Worm (Caenorhabditis elegans) whole organism, L4 larva: ENCODE results near the gene srxa-11.
A peak's percentile ranks its signal among the peaks of the same experiment; 100 is the strongest.

Experiments used
- F10B5.3 ChIP-seq: sonication (generic microtip); optimal IDR thresholded peaks from 2 replicates; lab custom pipeline; 2016; ENCODE audit warnings: mild to moderate bottlenecking, missing genetic modification characterization, missing compliant biosample characterization
- F37D6.2 ChIP-seq: sonication (generic microtip); optimal IDR thresholded peaks from 2 replicates; lab custom pipeline; 2016; ENCODE audit warnings: mild to moderate bottlenecking, missing genetic modification characterization, missing compliant biosample characterization
- F44E2.7 ChIP-seq: fragments of 200-800 bp; sonication (Bioruptor generic); IDR thresholded peaks from 2 replicates; pipeline ENCODE4 v2.1.2; 2022; ENCODE audit warnings: missing genetic modification characterization, missing compliant biosample characterization
- T20F7.1 ChIP-seq: fragments of 200-800 bp; sonication (Bioruptor generic); optimal IDR thresholded peaks from 2 replicates; lab custom pipeline; 2018; ENCODE audit warnings: mild to moderate bottlenecking, missing genetic modification characterization, missing compliant biosample characterization
- Y105C5A.15 ChIP-seq: fragments of 200-800 bp; sonication (Bioruptor generic); IDR thresholded peaks from 2 replicates; pipeline ENCODE4 v1.3.6; 2022; ENCODE audit warnings: missing genetic modification characterization, missing compliant biosample characterization
- Y5F2A.4 ChIP-seq: fragments of 200-800 bp; sonication (Bioruptor generic); optimal IDR thresholded peaks from 2 replicates; lab custom pipeline; 2018; ENCODE audit warnings: mild to moderate bottlenecking, missing genetic modification characterization, missing compliant biosample characterization
- aha-1 ChIP-seq: fragments of 150-350 bp; peaks from one replicate; lab custom pipeline; 2014; ENCODE audit warnings: missing biosample characterization, missing genetic modification characterization
- aly-2 ChIP-seq: sonication (generic microtip); optimal IDR thresholded peaks from 2 replicates; lab custom pipeline; 2018; ENCODE audit warnings: missing biosample characterization, missing genetic modification characterization
- arid-1 ChIP-seq: fragments of 200-800 bp; sonication (Bioruptor generic); conservative IDR thresholded peaks from 2 replicates; pipeline ENCODE4 v1.3.6; 2022; ENCODE audit warnings: missing genetic modification reagents, missing genetic modification characterization, missing compliant biosample characterization
- ceh-44 ChIP-seq: fragments of 200-800 bp; sonication (Bioruptor generic); IDR thresholded peaks from 2 replicates; pipeline ENCODE4 v1.3.6; 2022; ENCODE audit warnings: missing genetic modification reagents, missing genetic modification characterization, missing compliant biosample characterization
- ceh-62 ChIP-seq: sonication (generic microtip); optimal IDR thresholded peaks from 2 replicates; lab custom pipeline; 2017; ENCODE audit warnings: missing biosample characterization, missing genetic modification characterization
- ceh-82 ChIP-seq: sonication (generic microtip); optimal IDR thresholded peaks from 2 replicates; lab custom pipeline; 2017; ENCODE audit warnings: missing biosample characterization, missing genetic modification characterization
- cey-2 ChIP-seq: sonication (generic microtip); optimal IDR thresholded peaks from 3 replicates; lab custom pipeline; 2017; ENCODE audit warnings: missing genetic modification characterization, mild to moderate bottlenecking, missing compliant biosample characterization, antibody characterized with exemption, borderline replicate concordance; ENCODE audit not compliant: insufficient read depth
- ctbp-1 ChIP-seq: fragments of 200-800 bp; sonication (Bioruptor generic); IDR thresholded peaks from 2 replicates; pipeline ENCODE4 v1.3.6; 2022; ENCODE audit warnings: missing genetic modification reagents, missing genetic modification characterization, missing compliant biosample characterization
- daf-12 ChIP-seq: fragments of 150-350 bp; optimal IDR thresholded peaks from 2 replicates; lab custom pipeline; 2014; ENCODE audit warnings: missing biosample characterization, missing genetic modification reagents, missing genetic modification characterization
- daf-8 ChIP-seq: fragments of 200-800 bp; sonication (Bioruptor generic); IDR thresholded peaks from 2 replicates; pipeline ENCODE4 v1.3.6; 2022; ENCODE audit warnings: missing genetic modification characterization, missing compliant biosample characterization
- dmd-6 ChIP-seq: fragments of 200-800 bp; sonication (Bioruptor generic); IDR thresholded peaks from 2 replicates; pipeline ENCODE4 v1.3.6; 2022; ENCODE audit warnings: missing genetic modification reagents, missing genetic modification characterization, missing compliant biosample characterization
- dve-1 ChIP-seq: sonication (generic microtip); optimal IDR thresholded peaks from 2 replicates; lab custom pipeline; 2017; ENCODE audit warnings: antibody characterized with exemption, mild to moderate bottlenecking, missing genetic modification characterization, missing compliant biosample characterization; ENCODE audit not compliant: insufficient read depth
- egl-27 ChIP-seq: sonication (generic microtip); optimal IDR thresholded peaks from 3 replicates; lab custom pipeline; 2017; ENCODE audit warnings: missing biosample characterization, missing genetic modification reagents, missing genetic modification characterization
- egl-43 ChIP-seq: fragments of 200-800 bp; sonication (Bioruptor generic); IDR thresholded peaks from 2 replicates; pipeline ENCODE4 v1.3.6; 2022; ENCODE audit warnings: missing genetic modification reagents, missing genetic modification characterization, missing compliant biosample characterization
- hlh-11 ChIP-seq: fragments of 200-800 bp; sonication (Bioruptor generic); optimal IDR thresholded peaks from 2 replicates; lab custom pipeline; 2018; ENCODE audit warnings: mild to moderate bottlenecking, missing genetic modification characterization, missing compliant biosample characterization
- hlh-30 ChIP-seq: sonication (generic microtip); optimal IDR thresholded peaks from 2 replicates; lab custom pipeline; 2017; ENCODE audit warnings: antibody characterized with exemption, mild to moderate bottlenecking, missing genetic modification characterization, missing compliant biosample characterization; ENCODE audit not compliant: insufficient read depth
- hmg-1.1 ChIP-seq: fragments of 200-800 bp; sonication (Bioruptor generic); IDR thresholded peaks from 2 replicates; pipeline ENCODE4 v1.3.6; 2022; ENCODE audit warnings: missing genetic modification reagents, missing genetic modification characterization, missing compliant biosample characterization
- jun-1 ChIP-seq: fragments of 150-350 bp; optimal IDR thresholded peaks from 2 replicates; lab custom pipeline; 2014; ENCODE audit warnings: missing biosample characterization, missing genetic modification reagents, missing genetic modification characterization
- lin-1 ChIP-seq: fragments of 200-800 bp; sonication (Bioruptor generic); IDR thresholded peaks from 2 replicates; pipeline ENCODE4 v1.3.6; 2022; ENCODE audit warnings: missing genetic modification reagents, missing genetic modification characterization, missing compliant biosample characterization
- lin-15B ChIP-seq: fragments of 150-350 bp; sonication (generic microtip); optimal IDR thresholded peaks from 3 replicates; lab custom pipeline; 2014; ENCODE audit warnings: missing biosample characterization, missing genetic modification characterization
- lin-29 ChIP-seq: fragments of 200-800 bp; sonication (Bioruptor generic); IDR thresholded peaks from 2 replicates; pipeline ENCODE4 v1.3.6; 2022; ENCODE audit warnings: missing genetic modification reagents, missing genetic modification characterization, missing compliant biosample characterization
- lsy-2 ChIP-seq, 2 experiments: fragments of 150-350 bp in 1 of 2; sonication (generic microtip) in 1 of 2; optimal IDR thresholded peaks; 2 replicates each; lab custom pipeline; 2014 to 2017; ENCODE audit warnings: missing biosample characterization in 2 of 2, missing genetic modification characterization in 2 of 2
- madf-5 ChIP-seq, 2 experiments: fragments of 200-800 bp; sonication (Bioruptor generic); IDR thresholded peaks; 2 replicates each; pipeline ENCODE4 v1.3.6; 2022; ENCODE audit warnings: missing compliant biosample characterization in 2 of 2, missing genetic modification characterization in 2 of 2
- madf-9 ChIP-seq: fragments of 200-800 bp; sonication (Bioruptor generic); conservative IDR thresholded peaks from 2 replicates; pipeline ENCODE4 v1.3.6; 2022; ENCODE audit warnings: missing genetic modification reagents, missing genetic modification characterization, missing compliant biosample characterization
- mes-2 ChIP-seq: sonication (generic microtip); optimal IDR thresholded peaks from 2 replicates; lab custom pipeline; 2016; ENCODE audit warnings: missing genotype, mild to moderate bottlenecking, missing genetic modification characterization, missing compliant biosample characterization; ENCODE audit not compliant: poor library complexity, severe bottlenecking
- mxl-3 ChIP-seq: fragments of 200-800 bp; sonication (Bioruptor generic); optimal IDR thresholded peaks from 2 replicates; lab custom pipeline; 2018; ENCODE audit warnings: mild to moderate bottlenecking, missing genetic modification characterization, missing compliant biosample characterization
- nhr-102 ChIP-seq: sonication (generic microtip); optimal IDR thresholded peaks from 2 replicates; lab custom pipeline; 2016; ENCODE audit warnings: mild to moderate bottlenecking, missing genetic modification characterization, moderate library complexity, missing compliant biosample characterization
- nhr-111 ChIP-seq: fragments of 200-800 bp; sonication (Bioruptor generic); optimal IDR thresholded peaks from 2 replicates; lab custom pipeline; 2018; ENCODE audit warnings: mild to moderate bottlenecking, missing genetic modification characterization, missing compliant biosample characterization
- nhr-28 ChIP-seq: fragments of 150-350 bp; optimal IDR thresholded peaks from 2 replicates; lab custom pipeline; 2014; ENCODE audit warnings: missing biosample characterization, missing genetic modification characterization
- nhr-42 ChIP-seq: fragments of 200-800 bp; sonication (Bioruptor generic); IDR thresholded peaks from 2 replicates; pipeline ENCODE4 v1.3.6; 2022; ENCODE audit warnings: missing genetic modification characterization, missing compliant biosample characterization
- nhr-6 ChIP-seq: fragments of 150-350 bp; optimal IDR thresholded peaks from 2 replicates; lab custom pipeline; 2014; ENCODE audit warnings: missing biosample characterization, missing genetic modification characterization
- nhr-77 ChIP-seq: fragments of 150-350 bp; optimal IDR thresholded peaks from 2 replicates; lab custom pipeline; 2014; ENCODE audit warnings: missing biosample characterization, missing genetic modification characterization
- pha-4 ChIP-seq, 2 experiments: fragments of 150-350 bp in 1 of 2; fragments of 200-800 bp in 1 of 2; sonication (Bioruptor generic) in 1 of 2; IDR thresholded peaks in 1 of 2; optimal IDR thresholded peaks in 1 of 2; 2 replicates each; pipeline versions ENCODE4 v1.3.6 to Lab custom; 2014 to 2022; ENCODE audit warnings: missing genetic modification characterization in 2 of 2, missing genetic modification reagents in 2 of 2, missing biosample characterization in 1 of 2, missing compliant biosample characterization in 1 of 2
- php-3 ChIP-seq: fragments of 200-800 bp; sonication (Bioruptor generic); IDR thresholded peaks from 2 replicates; pipeline ENCODE4 v1.3.6; 2022; ENCODE audit warnings: missing genetic modification reagents, missing genetic modification characterization, missing compliant biosample characterization
- rbr-2 ChIP-seq: sonication (generic microtip); optimal IDR thresholded peaks from 2 replicates; lab custom pipeline; 2016; ENCODE audit warnings: missing genotype, missing genetic modification characterization, missing compliant biosample characterization
- skn-1 ChIP-seq: fragments of 150-350 bp; optimal IDR thresholded peaks from 2 replicates; lab custom pipeline; 2014; ENCODE audit warnings: missing biosample characterization, missing genetic modification characterization
- tag-97 ChIP-seq: fragments of 200-800 bp; sonication (Bioruptor generic); IDR thresholded peaks from 2 replicates; pipeline ENCODE4 v1.3.6; 2022; ENCODE audit warnings: missing genetic modification characterization, missing compliant biosample characterization
- unc-130 ChIP-seq: sonication (generic microtip); optimal IDR thresholded peaks from 2 replicates; lab custom pipeline; 2016; ENCODE audit warnings: missing genetic modification reagents, missing genetic modification characterization, missing compliant biosample characterization
- unc-62 ChIP-seq, 3 experiments: fragments of 150-350 bp in 1 of 3; sonication (generic microtip); optimal IDR thresholded peaks in 2 of 3; peaks in 1 of 3; 1 replicate in 1 of 3; 2 replicates in 2 of 3; lab custom pipeline; 2014 to 2017; ENCODE audit warnings: missing biosample characterization in 3 of 3, missing genetic modification characterization in 3 of 3, missing genetic modification reagents in 3 of 3, missing genotype in 1 of 3
- ztf-7 ChIP-seq: fragments of 150-350 bp; optimal IDR thresholded peaks from 2 replicates; lab custom pipeline; 2014; ENCODE audit warnings: missing biosample characterization, missing genetic modification characterization

Gene srxa-11

DNA sequence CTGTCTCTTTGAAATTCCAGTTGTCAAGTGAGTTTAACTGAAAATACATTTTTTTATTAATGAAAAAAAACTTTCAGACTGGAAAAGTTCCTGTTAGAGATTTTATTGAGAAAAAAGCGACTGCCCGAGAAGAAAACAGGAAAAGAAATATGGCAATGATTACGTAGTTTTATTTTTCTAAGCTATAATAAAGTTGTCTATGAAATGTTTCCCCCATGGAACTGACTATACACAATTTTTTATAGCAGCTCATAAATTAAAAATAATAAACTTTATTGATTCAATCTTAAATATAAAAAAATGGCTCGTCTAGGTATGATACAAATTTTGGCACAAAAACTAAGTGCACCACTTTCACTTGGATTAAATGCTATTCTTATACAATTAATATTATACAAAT is 21.5 kb upstream of the srxa-11 start, which contains the start of gene C06B3.1:
TSS of gene C06B3.1 (plus strand) at position 301 of the 400 bp plus-strand sequence.
- no peak for TF ChIP-seq unc-130 (GFP tag; lab: Kevin White, UChicago)
- TF ChIP-seq ctbp-1 (GFP tag; lab: Robert Waterston, UW), result no peak
- no peak for TF ChIP-seq ztf-7 (tag; lab: Kevin White, UChicago)
- no peak for TF ChIP-seq egl-43 (GFP tag; lab: Robert Waterston, UW)
- no peak for TF ChIP-seq hlh-30 (tag; lab: Kevin White, UChicago)
- no peak for TF ChIP-seq arid-1 (GFP tag; lab: Robert Waterston, UW)
- no peak for TF ChIP-seq skn-1 (tag; lab: Kevin White, UChicago)
- TF ChIP-seq cey-2, result no peak
- TF ChIP-seq lin-29 (GFP tag; lab: Robert Waterston, UW), result no peak

DNA sequence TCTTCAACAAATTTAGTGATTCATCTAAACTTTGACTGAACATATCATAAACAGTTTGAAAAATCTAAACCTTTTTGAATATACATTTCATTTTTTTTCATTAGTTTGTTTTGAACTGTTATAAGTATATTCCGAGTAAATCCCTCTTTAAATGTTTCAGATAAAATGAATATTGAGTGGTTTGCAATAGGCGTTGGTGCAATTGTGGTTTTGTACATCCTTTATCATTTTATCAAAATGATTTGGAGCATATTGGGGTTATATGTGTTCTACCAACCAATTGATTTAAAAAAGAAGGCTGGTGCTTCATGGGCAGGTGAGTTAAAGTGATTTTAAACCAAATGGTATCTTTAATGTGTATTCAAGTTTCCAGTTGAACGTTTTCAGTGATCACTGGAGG is 19.5 kb upstream of the srxa-11 start, which contains the start of gene stdh-3:
TSS of gene stdh-3 (plus strand) at position 166 of the 400 bp plus-strand sequence.
- TF ChIP-seq nhr-6 (tag; lab: Kevin White, UChicago) (no peak), unc-62 (GFP tag; optimal IDR thresholded peaks at IDR 0.05 in 1 of 2; lab: Kevin White, UChicago) (peak in 1 of 2 experiments; percentile 93), unc-62 (tag; optimal IDR thresholded peaks at IDR 0.05; lab: Kevin White, UChicago) (no peak)

DNA sequence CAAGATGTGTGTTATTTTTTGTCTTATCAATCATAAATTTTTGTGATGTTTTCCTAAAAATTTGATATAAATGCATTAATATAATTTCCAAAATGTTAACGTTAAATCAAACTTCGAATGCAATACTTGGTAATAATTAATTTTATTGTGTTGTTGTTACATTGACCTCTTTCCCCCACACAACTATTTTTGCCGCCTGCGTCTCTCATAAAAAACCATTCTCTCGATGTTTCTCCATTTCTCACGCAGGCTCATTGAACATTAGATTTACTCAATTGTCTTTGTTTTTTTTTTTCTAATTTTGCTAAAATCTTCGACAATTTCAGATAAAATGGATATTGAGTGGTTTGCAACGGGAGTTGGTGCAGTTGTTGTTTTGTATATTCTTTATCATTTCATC is 17.8 kb upstream of the srxa-11 start, which contains the start of gene stdh-1:
TSS of gene stdh-1 (plus strand) at position 327 of the 400 bp plus-strand sequence.
- TF ChIP-seq daf-12 (tag; lab: Kevin White, UChicago) (no peak), lin-15B (tag; lab: Kevin White, UChicago) (no peak), F37D6.2 (no peak), lsy-2 (tag; optimal IDR thresholded peaks at IDR 0.05; lab: Kevin White, UChicago) (no peak), nhr-111 (GFP tag; lab: Kevin White, UChicago) (no peak), nhr-42 (GFP tag; lab: Robert Waterston, UW) (no peak), F44E2.7 (GFP tag; lab: Robert Waterston, UW) (no peak), rbr-2 (tag; lab: Kevin White, UChicago) (no peak), tag-97 (no peak), ceh-44 (GFP tag; lab: Robert Waterston, UW) (no peak), nhr-28 (tag; lab: Kevin White, UChicago) (peak; percentile 24), php-3 (GFP tag; lab: Robert Waterston, UW) (peak; percentile 47; the same call in 1 of the 2 replicates), Y5F2A.4 (no peak), dmd-6 (GFP tag; lab: Robert Waterston, UW) (no peak), egl-27 (tag; lab: Kevin White, UChicago) (no peak), aly-2 (tag; lab: Kevin White, UChicago) (no peak), nhr-77 (tag; lab: Kevin White, UChicago) (no peak), unc-62 (GFP tag; optimal IDR thresholded peaks at IDR 0.05 in 1 of 2; lab: Kevin White, UChicago) (no peak), unc-62 (tag; optimal IDR thresholded peaks at IDR 0.05; lab: Kevin White, UChicago) (no peak), aha-1 (tag; lab: Kevin White, UChicago) (peak; percentile 20), jun-1 (no peak), T20F7.1 (GFP tag; lab: Kevin White, UChicago) (no peak), cey-2 (no peak), daf-8 (no peak), hmg-1.1 (no peak), pha-4 (GFP tag; IDR thresholded peaks at IDR 0.05; lab: Robert Waterston, UW) (no peak), pha-4 (tag; optimal IDR thresholded peaks at IDR 0.05; lab: Kevin White, UChicago) (no peak), mxl-3 (no peak), nhr-102 (tag; lab: Kevin White, UChicago) (no peak), hlh-11 (tag; lab: Kevin White, UChicago) (peak; percentile 22), lin-1 (GFP tag; lab: Robert Waterston, UW) (no peak), mes-2 (tag; lab: Kevin White, UChicago) (no peak), ceh-62 (tag; lab: Kevin White, UChicago) (no peak), madf-9 (GFP tag; lab: Robert Waterston, UW) (no peak), dve-1 (tag; lab: Kevin White, UChicago) (peak; percentile 8), Y105C5A.15 (no peak), F10B5.3 (tag; lab: Kevin White, UChicago) (no peak), madf-5 (GFP tag; IDR thresholded peaks at IDR 0.05; lab: Robert Waterston, UW) (no peak), ceh-82 (tag; lab: Kevin White, UChicago) (no peak)
